Fruit fly (Drosophila melanogaster): ENCODE data around the gene Cyp4g1.

dm6 chrX:518858-519257, 49.7 kb upstream of the Cyp4g1 start:
- no peak for TF ChIP-seq CG10543 (GFP tag; optimal IDR thresholded peaks at IDR 0.05)
- TF ChIP-seq unc-4 (GFP tag; IDR thresholded peaks at IDR 0.05; ENCODE audit: partially characterized antibody): no peak
- no peak for TF ChIP-seq Doc3 (GFP tag; IDR thresholded peaks at IDR 0.05; ENCODE audit: partially characterized antibody)
- no peak for TF ChIP-seq Hr39 (optimal IDR thresholded peaks at IDR 0.05)
